Fruit fly (Drosophila melanogaster) whole organism, embryonic: Measurements from ENCODE around the gene Tpr2.

Experiments used
- Atf-2 ChIP-seq: fragments of 200-800 bp; sonication (Bioruptor generic); optimal IDR thresholded peaks from 2 replicates; lab custom pipeline; 2016; ENCODE audit warnings: missing biosample characterization, missing genetic modification characterization
- Awh ChIP-seq: fragments of 200-800 bp; sonication (Bioruptor generic); IDR thresholded peaks from 2 replicates; pipeline ENCODE4, ENCODE4 v1.3.6; 2022; ENCODE audit warnings: missing biosample characterization, missing genetic modification characterization
- CG10267 ChIP-seq: fragments of 200-800 bp; sonication (Bioruptor generic); optimal IDR thresholded peaks from 2 replicates; lab custom pipeline; 2018; ENCODE audit warnings: missing biosample characterization, mild to moderate bottlenecking, missing genetic modification characterization, moderate library complexity
- CG11696 ChIP-seq: fragments of 200-800 bp; sonication (Bioruptor generic); IDR thresholded peaks from 2 replicates; pipeline ENCODE4 v1.3.6; 2022; ENCODE audit warnings: missing biosample characterization, missing genetic modification characterization
- CG12236 ChIP-seq: fragments of 200-800 bp; sonication (Bioruptor generic); optimal IDR thresholded peaks from 2 replicates; lab custom pipeline; 2016; ENCODE audit warnings: missing biosample characterization, missing genetic modification characterization
- CG13123 ChIP-seq: fragments of 200-800 bp; sonication (Bioruptor generic); optimal IDR thresholded peaks from 2 replicates; lab custom pipeline; 2016; ENCODE audit warnings: missing biosample characterization, missing genetic modification characterization
- CG13624 ChIP-seq: fragments of 200-800 bp; sonication (Bioruptor generic); optimal IDR thresholded peaks from 2 replicates; lab custom pipeline; 2016; ENCODE audit warnings: missing biosample characterization, missing genetic modification characterization
- CG14710 ChIP-seq: fragments of 200-800 bp; sonication (Bioruptor generic); optimal IDR thresholded peaks from 3 replicates; lab custom pipeline; 2019; ENCODE audit warnings: missing biosample characterization, mild to moderate bottlenecking, missing genetic modification characterization, moderate library complexity
- CG15073 ChIP-seq: fragments of 200-800 bp; sonication (Bioruptor generic); optimal IDR thresholded peaks from 2 replicates; lab custom pipeline; 2016; ENCODE audit warnings: missing biosample characterization, missing genetic modification characterization
- CG15696 ChIP-seq: fragments of 200-800 bp; sonication (Bioruptor generic); optimal IDR thresholded peaks from 2 replicates; lab custom pipeline; 2019; ENCODE audit warnings: missing biosample characterization, mild to moderate bottlenecking, missing genetic modification characterization, moderate library complexity
- CG17328 ChIP-seq: fragments of 200-800 bp; sonication (Bioruptor generic); IDR thresholded peaks from 2 replicates; pipeline ENCODE4 v1.3.6; 2022; ENCODE audit warnings: missing biosample characterization, missing genetic modification characterization
- CG2129 ChIP-seq: fragments of 200-800 bp; sonication (Bioruptor generic); IDR thresholded peaks from 2 replicates; pipeline ENCODE4 v1.3.6; 2022; ENCODE audit warnings: missing biosample characterization, missing genetic modification characterization; ENCODE audit not compliant: partially characterized antibody
- CG2202 ChIP-seq: fragments of 200-800 bp; sonication (Bioruptor generic); optimal IDR thresholded peaks from 2 replicates; lab custom pipeline; 2018; ENCODE audit warnings: missing biosample characterization, mild to moderate bottlenecking, missing genetic modification characterization
- CG2712 ChIP-seq: fragments of 200-800 bp; optimal IDR thresholded peaks from 3 replicates; lab custom pipeline; 2019; ENCODE audit warnings: missing biosample characterization, mild to moderate bottlenecking, missing genetic modification characterization, moderate library complexity
- CG34224 ChIP-seq: fragments of 200-800 bp; sonication (Bioruptor generic); IDR thresholded peaks from 3 replicates; pipeline ENCODE4 v1.3.6; 2022; ENCODE audit warnings: missing biosample characterization, missing genetic modification characterization; ENCODE audit not compliant: partially characterized antibody
- CG3726 ChIP-seq: fragments of 200-800 bp; sonication (Bioruptor generic); IDR thresholded peaks from 3 replicates; pipeline ENCODE4, ENCODE4 v1.3.6; 2022; ENCODE audit warnings: missing biosample characterization, missing genetic modification characterization
- CG7839 ChIP-seq: fragments of 200-800 bp; sonication (Bioruptor generic); optimal IDR thresholded peaks from 3 replicates; lab custom pipeline; 2018; ENCODE audit warnings: missing biosample characterization, mild to moderate bottlenecking, missing genetic modification characterization, moderate library complexity
- CG7963 ChIP-seq: fragments of 200-800 bp; sonication (Bioruptor generic); IDR thresholded peaks from 3 replicates; pipeline ENCODE4 v1.3.6; 2022; ENCODE audit warnings: missing biosample characterization, missing genetic modification characterization; ENCODE audit not compliant: partially characterized antibody
- CG8089 ChIP-seq: fragments of 200-800 bp; sonication (Bioruptor generic); optimal IDR thresholded peaks from 3 replicates; lab custom pipeline; 2016; ENCODE audit warnings: missing biosample characterization, missing genetic modification characterization
- CTCF ChIP-seq: fragments of 200-800 bp; sonication (Bioruptor generic); optimal IDR thresholded peaks from 2 replicates; lab custom pipeline; 2017; ENCODE audit warnings: missing biosample characterization, mild to moderate bottlenecking, missing genetic modification characterization, moderate library complexity
- Dbx ChIP-seq: fragments of 200-800 bp; sonication (Bioruptor generic); IDR thresholded peaks from 3 replicates; pipeline ENCODE4 v1.3.6; 2022; ENCODE audit warnings: missing biosample characterization, missing genetic modification characterization
- Dek ChIP-seq: fragments of 200-800 bp; sonication (Bioruptor generic); optimal IDR thresholded peaks from 3 replicates; lab custom pipeline; 2019; ENCODE audit warnings: missing biosample characterization, mild to moderate bottlenecking, missing genetic modification characterization, moderate library complexity
- E2f2 ChIP-seq: fragments of 200-800 bp; sonication (Bioruptor generic); IDR thresholded peaks from 2 replicates; pipeline ENCODE4 v1.3.6; 2022; ENCODE audit warnings: missing biosample characterization, missing genetic modification characterization
- HmgD ChIP-seq: fragments of 200-800 bp; sonication (Bioruptor generic); optimal IDR thresholded peaks from 3 replicates; lab custom pipeline; 2016; ENCODE audit warnings: missing biosample characterization, missing genetic modification characterization
- Hr78 ChIP-seq, 2 experiments: fragments of 200-800 bp in 1 of 2; fragments of >200 bp in 1 of 2; sonication (Bioruptor generic) in 1 of 2; optimal IDR thresholded peaks; 2 replicates each; lab custom pipeline; 2017 to 2019; ENCODE audit warnings: missing biosample characterization in 2 of 2, missing genetic modification characterization in 2 of 2, mild to moderate bottlenecking in 1 of 2, moderate library complexity in 1 of 2
- MBD-R2 ChIP-seq: fragments of 200-800 bp; sonication (Bioruptor generic); IDR thresholded peaks from 2 replicates; pipeline ENCODE4 v1.3.6; 2022; ENCODE audit warnings: missing biosample characterization, missing genetic modification characterization
- Ptx1 ChIP-seq: fragments of 200-800 bp; sonication (Bioruptor generic); IDR thresholded peaks from 2 replicates; pipeline ENCODE4 v1.3.6; 2022; ENCODE audit warnings: missing biosample characterization, missing genetic modification characterization
- Sry-δ ChIP-seq: fragments of 200-800 bp; sonication (Bioruptor generic); optimal IDR thresholded peaks from 2 replicates; lab custom pipeline; 2016; ENCODE audit warnings: missing biosample characterization, missing genetic modification characterization
- ara ChIP-seq: fragments of 200-800 bp; sonication (Bioruptor generic); IDR thresholded peaks from 2 replicates; pipeline ENCODE4 v1.3.6; 2022; ENCODE audit warnings: missing biosample characterization, missing genetic modification characterization
- ato ChIP-seq: fragments of 200-800 bp; sonication (Bioruptor generic); IDR thresholded peaks from 2 replicates; pipeline ENCODE4 v1.3.6; 2022; ENCODE audit warnings: missing biosample characterization, missing genetic modification characterization; ENCODE audit not compliant: partially characterized antibody
- az2 ChIP-seq: fragments of 200-800 bp; sonication (Bioruptor generic); optimal IDR thresholded peaks from 3 replicates; lab custom pipeline; 2016; ENCODE audit warnings: missing biosample characterization, missing genetic modification characterization
- ci ChIP-seq: fragments of 200-800 bp; sonication (Bioruptor generic); IDR thresholded peaks from 3 replicates; pipeline ENCODE4 v1.3.6; 2022; ENCODE audit warnings: missing biosample characterization, missing genetic modification characterization
- corto ChIP-seq: fragments of 200-800 bp; sonication (Bioruptor generic); optimal IDR thresholded peaks from 2 replicates; lab custom pipeline; 2016; ENCODE audit warnings: missing biosample characterization, mild to moderate bottlenecking, missing genetic modification characterization, moderate library complexity
- gfzf ChIP-seq: fragments of 200-800 bp; sonication (Bioruptor generic); optimal IDR thresholded peaks from 2 replicates; lab custom pipeline; 2016; ENCODE audit warnings: missing biosample characterization, mild to moderate bottlenecking, missing genetic modification characterization, moderate library complexity
- hbn ChIP-seq: fragments of 200-800 bp; sonication (Bioruptor generic); IDR thresholded peaks from 2 replicates; pipeline ENCODE4 v1.3.6; 2022; ENCODE audit warnings: missing biosample characterization, missing genetic modification characterization; ENCODE audit not compliant: partially characterized antibody
- jumu ChIP-seq: fragments of 200-800 bp; sonication (Bioruptor generic); optimal IDR thresholded peaks from 3 replicates; lab custom pipeline; 2016; ENCODE audit warnings: missing biosample characterization, missing genetic modification characterization
- kah ChIP-seq: fragments of 200-800 bp; sonication (Bioruptor generic); optimal IDR thresholded peaks from 2 replicates; lab custom pipeline; 2018; ENCODE audit warnings: missing biosample characterization, mild to moderate bottlenecking, missing genetic modification characterization
- mam ChIP-seq: fragments of 200-800 bp; sonication (Bioruptor generic); optimal IDR thresholded peaks from 3 replicates; lab custom pipeline; 2016; ENCODE audit warnings: missing biosample characterization, missing genetic modification characterization
- pnt ChIP-seq: fragments of 200-800 bp; sonication (Bioruptor generic); optimal IDR thresholded peaks from 3 replicates; lab custom pipeline; 2016; ENCODE audit warnings: missing biosample characterization, missing genetic modification characterization
- pros ChIP-seq: fragments of 200-800 bp; sonication (Bioruptor generic); optimal IDR thresholded peaks from 3 replicates; lab custom pipeline; 2019; ENCODE audit warnings: missing biosample characterization, mild to moderate bottlenecking, missing genetic modification characterization, moderate library complexity
- pzg ChIP-seq: fragments of 200-800 bp; sonication (Bioruptor generic); optimal IDR thresholded peaks from 3 replicates; lab custom pipeline; 2018; ENCODE audit warnings: missing biosample characterization, mild to moderate bottlenecking, missing genetic modification characterization, moderate library complexity
- ranshi ChIP-seq: fragments of 200-800 bp; sonication (Bioruptor generic); IDR thresholded peaks from 2 replicates; pipeline ENCODE4 v1.3.6; 2022; ENCODE audit warnings: missing biosample characterization, missing genetic modification characterization
- scrt ChIP-seq: fragments of 200-800 bp; sonication (Bioruptor generic); optimal IDR thresholded peaks from 2 replicates; lab custom pipeline; 2018; ENCODE audit warnings: missing biosample characterization, mild to moderate bottlenecking, missing genetic modification characterization, moderate library complexity
- sens ChIP-seq: fragments of 200-800 bp; sonication (Bioruptor generic); peaks from one replicate; lab custom pipeline; 2016; ENCODE audit warnings: missing biosample characterization, missing genetic modification characterization
- sob ChIP-seq: fragments of 200-800 bp; sonication (Bioruptor generic); IDR thresholded peaks from 2 replicates; pipeline ENCODE4 v1.3.6; 2022; ENCODE audit warnings: missing biosample characterization, missing genetic modification characterization
- tin ChIP-seq: fragments of 200-800 bp; sonication (Bioruptor generic); optimal IDR thresholded peaks from 3 replicates; lab custom pipeline; 2016; ENCODE audit warnings: missing biosample characterization, missing genetic modification characterization
- tio ChIP-seq: fragments of 200-800 bp; sonication (Bioruptor generic); optimal IDR thresholded peaks from 2 replicates; lab custom pipeline; 2017; ENCODE audit warnings: missing biosample characterization, missing genetic modification characterization, inconsistent platforms
- tna ChIP-seq: fragments of 200-800 bp; sonication (Bioruptor generic); IDR thresholded peaks from 2 replicates; pipeline ENCODE4 v1.3.6; 2022; ENCODE audit warnings: missing biosample characterization, missing genetic modification characterization; ENCODE audit not compliant: partially characterized antibody
- vfl ChIP-seq: fragments of 200-800 bp; sonication (Bioruptor generic); optimal IDR thresholded peaks from 2 replicates; lab custom pipeline; 2016; ENCODE audit warnings: missing biosample characterization, missing genetic modification characterization
- vnd ChIP-seq: fragments of 200-800 bp; sonication (Bioruptor generic); IDR thresholded peaks from 3 replicates; pipeline ENCODE4 v1.3.6; 2022; ENCODE audit warnings: missing biosample characterization, missing genetic modification characterization; ENCODE audit not compliant: partially characterized antibody
- vvl ChIP-seq: fragments of 200-800 bp; sonication (Bioruptor generic); IDR thresholded peaks from 2 replicates; pipeline ENCODE4 v1.3.6; 2022; ENCODE audit warnings: missing biosample characterization, missing genetic modification characterization

Tpr2 gene

dm6 chr2L:16507682-16508269 is 16.4 kb downstream of the Tpr2 start (continued):
- TF ChIP-seq vfl (GFP tag; lab: Kevin White, UChicago) (no peak), tio (GFP tag; lab: Kevin White, UChicago) (no peak), hbn (peak; percentile 61), CG12236 (GFP tag; lab: Kevin White, UChicago) (no peak), kah (GFP tag; lab: Kevin White, UChicago) (no peak), CG13624 (GFP tag; lab: Kevin White, UChicago) (peak; percentile 7), Awh (GFP tag; lab: Robert Waterston, UW) (no peak), pros (GFP tag; lab: Kevin White, UChicago) (no peak), CG2712 (tag; lab: Kevin White, UChicago) (no peak), Dbx (no peak), CG17328 (GFP tag; lab: Robert Waterston, UW) (no peak), sob (GFP tag; lab: Robert Waterston, UW) (no peak), CG7839 (tag; lab: Kevin White, UChicago) (no peak), CG2202 (tag; lab: Kevin White, UChicago) (no peak), MBD-R2 (GFP tag; lab: Robert Waterston, UW) (no peak), CG13123 (GFP tag; lab: Kevin White, UChicago) (no peak), Ptx1 (no peak), CG14710 (tag; lab: Kevin White, UChicago) (peak; percentile 31), sens (GFP tag; lab: Kevin White, UChicago) (peak; percentile 64), CG10267 (tag; lab: Kevin White, UChicago) (peak; percentile 14), tna (GFP tag; lab: Robert Waterston, UW) (peak; percentile 71), Atf-2 (GFP tag; lab: Kevin White, UChicago) (no peak), mam (GFP tag; lab: Kevin White, UChicago) (no peak), pzg (GFP tag; lab: Kevin White, UChicago) (peak; percentile 62), E2f2 (GFP tag; lab: Robert Waterston, UW) (peak; percentile 96), Sry-δ (peak; percentile 44), CG7963 (GFP tag; lab: Robert Waterston, UW) (peak; percentile 24; the same call in 1 of the 3 replicates), ara (no peak), corto (GFP tag; lab: Kevin White, UChicago) (no peak), CG15073 (GFP tag; lab: Kevin White, UChicago) (no peak), scrt (peak; percentile 81), CG34224 (GFP tag; lab: Robert Waterston, UW) (peak; percentile 42; the same call in 1 of the 3 replicates), CG2129 (GFP tag; lab: Robert Waterston, UW) (peak; percentile 40; the same call in 1 of the 2 replicates), CG8089 (GFP tag; lab: Kevin White, UChicago) (no peak), CTCF (GFP tag; lab: Kevin White, UChicago) (peak; percentile 61), vvl (GFP tag; lab: Robert Waterston, UW) (peak; percentile 73), gfzf (GFP tag; lab: Kevin White, UChicago) (peak; percentile 12), vnd (GFP tag; lab: Robert Waterston, UW) (peak; percentile 39; the same call in 1 of the 3 replicates), tin (GFP tag; lab: Kevin White, UChicago) (no peak), HmgD (GFP tag; lab: Kevin White, UChicago) (no peak), Hr78 (GFP tag; optimal IDR thresholded peaks at IDR 0.05; lab: Kevin White, UChicago) (no peak), pnt (no peak), CG3726 (GFP tag; lab: Robert Waterston, UW) (no peak), CG11696 (peak; percentile 69), Dek (no peak), ato (no peak), az2 (GFP tag; lab: Kevin White, UChicago) (no peak), jumu (GFP tag; lab: Kevin White, UChicago) (no peak), ranshi (GFP tag; lab: Robert Waterston, UW) (no peak), CG15696 (tag; lab: Kevin White, UChicago) (no peak), ci (GFP tag; lab: Robert Waterston, UW) (no peak)
